Worm (Caenorhabditis elegans) whole organism, L1 larva: ENCODE measurements around the gene C07G3.15.

Experiments used
- C16A3.4 ChIP-seq: fragments of 150-350 bp; optimal IDR thresholded peaks from 2 replicates; lab custom pipeline; 2014; ENCODE audit warnings: missing biosample characterization, missing genetic modification characterization
- Y116A8C.19 ChIP-seq: sonication (generic microtip); optimal IDR thresholded peaks from 2 replicates; lab custom pipeline; 2016; ENCODE audit warnings: missing compliant biosample characterization, missing genetic modification characterization, borderline replicate concordance
- egl-27 ChIP-seq, 2 experiments: fragments of 150-350 bp in 1 of 2; sonication (generic microtip); optimal IDR thresholded peaks; 3 replicates each; lab custom pipeline; 2017 to 2018; ENCODE audit warnings: missing biosample characterization in 2 of 2, missing genetic modification characterization in 2 of 2, missing genetic modification reagents in 2 of 2
- fkh-4 ChIP-seq: sonication (generic microtip); optimal IDR thresholded peaks from 2 replicates; lab custom pipeline; 2016; ENCODE audit warnings: missing compliant biosample characterization, missing genetic modification characterization, borderline replicate concordance
- lin-35 ChIP-seq, 2 experiments: fragments of 150-350 bp; optimal IDR thresholded peaks; 2 replicates each; lab custom pipeline; 2014; ENCODE audit warnings: missing biosample characterization in 2 of 2, missing genetic modification characterization in 2 of 2, missing genetic modification reagents in 2 of 2
- lsy-2 ChIP-seq, 2 experiments: fragments of 150-350 bp; optimal IDR thresholded peaks; 2 replicates each; lab custom pipeline; 2014; ENCODE audit warnings: missing biosample characterization in 2 of 2, missing genetic modification characterization in 2 of 2
- mab-9 ChIP-seq: fragments of 200-800 bp; sonication (Bioruptor generic); IDR thresholded peaks from 2 replicates; pipeline ENCODE4 v1.3.6; 2022; ENCODE audit warnings: missing genetic modification reagents, missing genetic modification characterization, missing compliant biosample characterization
- nhr-12 ChIP-seq: sonication (generic microtip); optimal IDR thresholded peaks from 2 replicates; lab custom pipeline; 2017; ENCODE audit warnings: missing biosample characterization, missing genetic modification characterization
- nhr-19 ChIP-seq: fragments of 200-800 bp; sonication (Bioruptor generic); conservative IDR thresholded peaks from 2 replicates; pipeline ENCODE4 v1.3.6; 2022; ENCODE audit warnings: missing genetic modification characterization, missing compliant biosample characterization
- pag-3 ChIP-seq: sonication (generic microtip); optimal IDR thresholded peaks from 2 replicates; lab custom pipeline; 2017; ENCODE audit warnings: missing genetic modification characterization, mild to moderate bottlenecking, missing compliant biosample characterization, antibody characterized with exemption, borderline replicate concordance; ENCODE audit not compliant: insufficient read depth
- pqm-1 ChIP-seq: sonication (generic microtip); optimal IDR thresholded peaks from 3 replicates; lab custom pipeline; 2017; ENCODE audit warnings: missing biosample characterization, missing genetic modification characterization
- unc-130 ChIP-seq: fragments of 150-350 bp; optimal IDR thresholded peaks from 2 replicates; lab custom pipeline; 2017; ENCODE audit warnings: missing biosample characterization, missing genetic modification characterization, inconsistent platforms
- unc-30 ChIP-seq: sonication (generic microtip); optimal IDR thresholded peaks from 2 replicates; lab custom pipeline; 2017; ENCODE audit warnings: missing biosample characterization, missing genetic modification characterization

- TF ChIP-seq unc-30 (tag; lab: Kevin White, UChicago) = no peak
- TF ChIP-seq Y116A8C.19 = no peak
- no peak for TF ChIP-seq egl-27 (tag; optimal IDR thresholded peaks at IDR 0.05; lab: Kevin White, UChicago)
- TF ChIP-seq pqm-1 (tag; lab: Kevin White, UChicago) = no peak
- TF ChIP-seq C16A3.4 (tag; lab: Kevin White, UChicago) = no peak
- TF ChIP-seq lin-35 (GFP tag; optimal IDR thresholded peaks at IDR 0.05; lab: Kevin White, UChicago) = no peak
- TF ChIP-seq nhr-19 (GFP tag; lab: Robert Waterston, UW) = no peak
- no peak for TF ChIP-seq pag-3 (tag; lab: Kevin White, UChicago)
- no peak for TF ChIP-seq lsy-2 (tag; optimal IDR thresholded peaks at IDR 0.05; lab: Kevin White, UChicago)
- TF ChIP-seq fkh-4 (tag; lab: Kevin White, UChicago) = no peak
- no peak for TF ChIP-seq nhr-12
- TF ChIP-seq unc-130 (tag; lab: Kevin White, UChicago) = no peak
- no peak for TF ChIP-seq mab-9 (GFP tag; lab: Robert Waterston, UW)
Observed at ce11 chrV:3486857-3487256, 9.9 kb downstream of the C07G3.15 start, which contains the start of gene srbc-32.
